Worm (Caenorhabditis elegans) whole organism, L4/young adult: ENCODE data around the gene ceh-30.

Experiments
- W03F9.2 ChIP-seq: fragments of 150-350 bp; optimal IDR thresholded peaks from 2 replicates; lab custom pipeline; 2014; ENCODE audit warnings: missing biosample characterization, missing genetic modification characterization
- dao-5 ChIP-seq: sonication (generic microtip); optimal IDR thresholded peaks from 2 replicates; lab custom pipeline; 2016; ENCODE audit warnings: missing genotype, missing genetic modification characterization, moderate library complexity, missing compliant biosample characterization

ce11 chrX:3025145-3025544, 38.2 kb upstream of the ceh-30 start:
- no peak for TF ChIP-seq dao-5
- no peak for TF ChIP-seq W03F9.2
